Worm (Caenorhabditis elegans): ENCODE measurements around the gene sodh-2.

DNA sequence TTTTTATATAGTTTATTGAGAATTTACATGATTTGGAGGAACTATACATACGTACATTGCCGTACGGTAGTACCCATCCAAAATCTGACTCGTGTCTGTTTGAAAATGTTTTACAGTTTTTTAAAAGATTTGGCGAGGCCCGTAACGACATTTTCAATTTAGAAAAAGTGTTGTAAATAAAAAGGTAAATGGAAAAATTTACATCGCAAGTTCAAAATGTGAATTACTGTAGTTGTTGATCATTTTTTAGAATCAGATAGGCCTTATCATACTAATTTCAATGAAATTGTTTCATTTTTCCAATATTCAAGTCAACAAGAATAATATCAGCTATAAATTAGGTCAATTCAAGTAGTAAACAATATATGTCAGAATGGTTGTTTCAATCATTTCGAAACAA lies 28.2 kb downstream of the sodh-2 start, which contains the start of gene R13H4.6:
- TF ChIP-seq tbx-8 (GFP tag; optimal IDR thresholded peaks at IDR 0.05), result no peak
- no peak for TF ChIP-seq snpc-4 (tag; optimal IDR thresholded peaks at IDR 0.05)
- TF ChIP-seq ztf-11 (tag; optimal IDR thresholded peaks at IDR 0.05), result no peak
- TF ChIP-seq ham-2 (GFP tag; optimal IDR thresholded peaks at IDR 0.05), result no peak
- TF ChIP-seq unc-120 (tag; optimal IDR thresholded peaks at IDR 0.05; ENCODE audit: poor library complexity, severe bottlenecking), result no peak
- TF ChIP-seq elt-1 (tag; optimal IDR thresholded peaks at IDR 0.05; ENCODE audit: borderline replicate concordance, insufficient read depth), result no peak
- no peak for TF ChIP-seq lsy-2 (tag; optimal IDR thresholded peaks at IDR 0.05)
- TF ChIP-seq ceh-43 (GFP tag; optimal IDR thresholded peaks at IDR 0.05), result no peak
- no peak for TF ChIP-seq flh-1 (GFP tag; optimal IDR thresholded peaks at IDR 0.05)
- TF ChIP-seq lin-13 (tag; optimal IDR thresholded peaks at IDR 0.05), result no peak
- TF ChIP-seq nhr-12 (tag; optimal IDR thresholded peaks at IDR 0.05), result no peak

Data from whole organism, mixed stage, embryonic.